Worm (Caenorhabditis elegans): ENCODE measurements around the gene F07E5.8.

- TF ChIP-seq nhr-85 (tag) (no peak), Y116A8C.19 (tag; optimal IDR thresholded peaks at IDR 0.05; ENCODE audit: borderline replicate concordance) (no peak), dpl-1 (GFP tag; optimal IDR thresholded peaks at IDR 0.05) (no peak), irx-1 (tag; optimal IDR thresholded peaks at IDR 0.05) (no peak), lir-3 (tag; optimal IDR thresholded peaks at IDR 0.05; ENCODE audit: poor library complexity) (no peak), zag-1 (tag; optimal IDR thresholded peaks at IDR 0.05) (no peak), nhr-237 (tag; optimal IDR thresholded peaks at IDR 0.05) (no peak), sup-37 (GFP tag; optimal IDR thresholded peaks at IDR 0.05) (no peak)
Observed at ce11 chrII:2087206-2087605, 11.8 kb upstream of the F07E5.8 start.

Measured in whole organism, L1 larva.